Worm (Caenorhabditis elegans) whole organism, L3 larva: ENCODE measurements around the gene wrb-1.

Experiments used
- R02D3.7 ChIP-seq: fragments of 150-350 bp; optimal IDR thresholded peaks from 2 replicates; lab custom pipeline; 2014; ENCODE audit warnings: missing biosample characterization, missing genetic modification characterization
- ZK546.5 ChIP-seq: sonication (generic microtip); optimal IDR thresholded peaks from 2 replicates; lab custom pipeline; 2017; ENCODE audit warnings: missing biosample characterization, missing genetic modification characterization
- aly-2 ChIP-seq: fragments of 150-350 bp; optimal IDR thresholded peaks from 2 replicates; lab custom pipeline; 2014; ENCODE audit warnings: missing biosample characterization, missing genetic modification characterization
- ama-1 ChIP-seq: fragments of 150-350 bp; optimal IDR thresholded peaks from 2 replicates; lab custom pipeline; 2018
- ceh-16 ChIP-seq: sonication (generic microtip); optimal IDR thresholded peaks from 2 replicates; lab custom pipeline; 2017; ENCODE audit warnings: missing biosample characterization, missing genetic modification characterization
- ceh-28 ChIP-seq: fragments of 150-350 bp; optimal IDR thresholded peaks from 2 replicates; lab custom pipeline; 2014; ENCODE audit warnings: missing biosample characterization, missing genetic modification reagents, missing genetic modification characterization
- ceh-82 ChIP-seq: fragments of 150-350 bp; optimal IDR thresholded peaks from 2 replicates; lab custom pipeline; 2014; ENCODE audit warnings: missing biosample characterization, missing genetic modification characterization
- ceh-9 ChIP-seq: sonication (generic microtip); optimal IDR thresholded peaks from 2 replicates; lab custom pipeline; 2018; ENCODE audit warnings: missing biosample characterization, missing genetic modification characterization
- daf-12 ChIP-seq: fragments of 150-350 bp; optimal IDR thresholded peaks from 2 replicates; lab custom pipeline; 2014; ENCODE audit warnings: missing biosample characterization, missing genetic modification reagents, missing genetic modification characterization
- egl-27 ChIP-seq: sonication (generic microtip); optimal IDR thresholded peaks from 4 replicates; lab custom pipeline; 2017; ENCODE audit warnings: missing biosample characterization, missing genetic modification reagents, missing genetic modification characterization
- egl-5 ChIP-seq: fragments of 150-350 bp; optimal IDR thresholded peaks from 2 replicates; lab custom pipeline; 2017; ENCODE audit warnings: missing biosample characterization, missing genetic modification reagents, missing genetic modification characterization, inconsistent platforms
- elt-1 ChIP-seq: fragments of 150-350 bp; optimal IDR thresholded peaks from 2 replicates; lab custom pipeline; 2014; ENCODE audit warnings: missing biosample characterization, missing genetic modification characterization
- elt-2 ChIP-seq: sonication (generic microtip); optimal IDR thresholded peaks from 2 replicates; lab custom pipeline; 2016; ENCODE audit warnings: missing genetic modification reagents, mild to moderate bottlenecking, missing genetic modification characterization, missing compliant biosample characterization
- elt-3 ChIP-seq, 3 experiments: fragments of 150-350 bp in 1 of 3; sonication (generic microtip) in 2 of 3; optimal IDR thresholded peaks; 2 replicates in 2 of 3; 4 replicates in 1 of 3; lab custom pipeline; 2014 to 2017; ENCODE audit warnings: missing biosample characterization in 3 of 3, missing genetic modification characterization in 3 of 3
- eor-1 ChIP-seq, 2 experiments: fragments of 150-350 bp; optimal IDR thresholded peaks; 2 replicates each; lab custom pipeline; 2014 to 2018; ENCODE audit warnings: missing biosample characterization in 2 of 2, missing genetic modification characterization in 2 of 2
- fkh-10 ChIP-seq: sonication (generic microtip); optimal IDR thresholded peaks from 2 replicates; lab custom pipeline; 2017; ENCODE audit warnings: missing biosample characterization, missing genetic modification reagents, missing genetic modification characterization
- fkh-2 ChIP-seq: fragments of 150-350 bp; optimal IDR thresholded peaks from 2 replicates; lab custom pipeline; 2014; ENCODE audit warnings: missing biosample characterization, missing genetic modification reagents, missing genetic modification characterization
- fos-1 ChIP-seq: fragments of 150-350 bp; optimal IDR thresholded peaks from 2 replicates; lab custom pipeline; 2014; ENCODE audit warnings: missing biosample characterization, missing genetic modification characterization
- hmg-11 ChIP-seq: sonication (generic microtip); optimal IDR thresholded peaks from 2 replicates; lab custom pipeline; 2016; ENCODE audit warnings: missing genetic modification characterization, missing compliant biosample characterization
- jun-1 ChIP-seq: fragments of 150-350 bp; optimal IDR thresholded peaks from 2 replicates; lab custom pipeline; 2014; ENCODE audit warnings: missing biosample characterization, missing genetic modification reagents, missing genetic modification characterization
- lin-15B ChIP-seq: fragments of 150-350 bp; optimal IDR thresholded peaks from 2 replicates; lab custom pipeline; 2014; ENCODE audit warnings: missing biosample characterization, missing genetic modification characterization
- lin-39 ChIP-seq: fragments of 150-350 bp; optimal IDR thresholded peaks from 2 replicates; lab custom pipeline; 2018; ENCODE audit warnings: missing biosample characterization, missing genetic modification reagents, missing genetic modification characterization
- mdl-1 ChIP-seq: fragments of 150-350 bp; optimal IDR thresholded peaks from 2 replicates; lab custom pipeline; 2014; ENCODE audit warnings: missing biosample characterization, missing genetic modification characterization
- mml-1 ChIP-seq: fragments of 150-350 bp; sonication (generic microtip); optimal IDR thresholded peaks from 3 replicates; lab custom pipeline; 2014; ENCODE audit warnings: missing biosample characterization, missing genetic modification characterization
- nfya-1 ChIP-seq: sonication (generic microtip); optimal IDR thresholded peaks from 2 replicates; lab custom pipeline; 2017; ENCODE audit warnings: missing genetic modification characterization, mild to moderate bottlenecking, missing compliant biosample characterization, antibody characterized with exemption, moderate library complexity; ENCODE audit not compliant: insufficient read depth
- nhr-11 ChIP-seq: fragments of 150-350 bp; optimal IDR thresholded peaks from 2 replicates; lab custom pipeline; 2014; ENCODE audit warnings: missing biosample characterization, missing genetic modification characterization
- nhr-12 ChIP-seq: fragments of 150-350 bp; optimal IDR thresholded peaks from 2 replicates; lab custom pipeline; 2014; ENCODE audit warnings: missing biosample characterization, missing genetic modification characterization
- nhr-23 ChIP-seq: fragments of 150-350 bp; optimal IDR thresholded peaks from 2 replicates; lab custom pipeline; 2014; ENCODE audit warnings: missing biosample characterization, missing genetic modification reagents, missing genetic modification characterization
- nhr-237 ChIP-seq: fragments of 150-350 bp; optimal IDR thresholded peaks from 2 replicates; lab custom pipeline; 2014; ENCODE audit warnings: missing biosample characterization, missing genetic modification characterization
- nhr-25 ChIP-seq: sonication (generic microtip); optimal IDR thresholded peaks from 2 replicates; lab custom pipeline; 2017; ENCODE audit warnings: missing biosample characterization, missing genetic modification characterization
- nhr-28 ChIP-seq: fragments of 150-350 bp; optimal IDR thresholded peaks from 2 replicates; lab custom pipeline; 2014; ENCODE audit warnings: missing biosample characterization, missing genetic modification characterization
- nhr-43 ChIP-seq: sonication (generic microtip); optimal IDR thresholded peaks from 2 replicates; lab custom pipeline; 2016; ENCODE audit warnings: mild to moderate bottlenecking, missing genetic modification characterization, missing compliant biosample characterization; ENCODE audit not compliant: poor library complexity, severe bottlenecking
- nhr-67 ChIP-seq: fragments of 150-350 bp; optimal IDR thresholded peaks from 2 replicates; lab custom pipeline; 2014; ENCODE audit warnings: missing biosample characterization, missing genetic modification characterization
- nhr-76 ChIP-seq: fragments of 150-350 bp; sonication (generic microtip); optimal IDR thresholded peaks from 5 replicates; lab custom pipeline; 2014; ENCODE audit warnings: missing biosample characterization, missing genetic modification characterization
- nhr-77 ChIP-seq: fragments of 150-350 bp; optimal IDR thresholded peaks from 2 replicates; lab custom pipeline; 2014; ENCODE audit warnings: missing biosample characterization, missing genetic modification characterization
- pha-4 ChIP-seq: fragments of 150-350 bp; optimal IDR thresholded peaks from 2 replicates; lab custom pipeline; 2014; ENCODE audit warnings: missing biosample characterization, missing genetic modification reagents, missing genetic modification characterization
- pqm-1 ChIP-seq: fragments of 150-350 bp; optimal IDR thresholded peaks from 2 replicates; lab custom pipeline; 2017; ENCODE audit warnings: missing biosample characterization, missing genetic modification characterization, inconsistent platforms
- sea-2 ChIP-seq: fragments of 150-350 bp; sonication (generic microtip); optimal IDR thresholded peaks from 4 replicates; lab custom pipeline; 2014; ENCODE audit warnings: missing biosample characterization, missing genetic modification reagents, missing genetic modification characterization
- skn-1 ChIP-seq: fragments of 150-350 bp; optimal IDR thresholded peaks from 2 replicates; lab custom pipeline; 2014; ENCODE audit warnings: missing biosample characterization, missing genetic modification characterization
- snpc-4 ChIP-seq: fragments of 150-350 bp; optimal IDR thresholded peaks from 2 replicates; lab custom pipeline; 2014; ENCODE audit warnings: missing biosample characterization, missing genetic modification characterization
- tbx-2 ChIP-seq: sonication (generic microtip); optimal IDR thresholded peaks from 2 replicates; lab custom pipeline; 2016; ENCODE audit warnings: mild to moderate bottlenecking, missing genetic modification characterization, missing compliant biosample characterization
- unc-39 ChIP-seq: sonication (generic microtip); optimal IDR thresholded peaks from 4 replicates; lab custom pipeline; 2017; ENCODE audit warnings: missing biosample characterization, missing genetic modification characterization
- unc-62 ChIP-seq: fragments of 150-350 bp; sonication (generic microtip); optimal IDR thresholded peaks from 4 replicates; lab custom pipeline; 2014; ENCODE audit warnings: missing biosample characterization, missing genetic modification reagents, missing genetic modification characterization
- ztf-11 ChIP-seq: fragments of 150-350 bp; optimal IDR thresholded peaks from 2 replicates; lab custom pipeline; 2014; ENCODE audit warnings: missing biosample characterization, missing genetic modification characterization

wrb-1 gene

DNA sequence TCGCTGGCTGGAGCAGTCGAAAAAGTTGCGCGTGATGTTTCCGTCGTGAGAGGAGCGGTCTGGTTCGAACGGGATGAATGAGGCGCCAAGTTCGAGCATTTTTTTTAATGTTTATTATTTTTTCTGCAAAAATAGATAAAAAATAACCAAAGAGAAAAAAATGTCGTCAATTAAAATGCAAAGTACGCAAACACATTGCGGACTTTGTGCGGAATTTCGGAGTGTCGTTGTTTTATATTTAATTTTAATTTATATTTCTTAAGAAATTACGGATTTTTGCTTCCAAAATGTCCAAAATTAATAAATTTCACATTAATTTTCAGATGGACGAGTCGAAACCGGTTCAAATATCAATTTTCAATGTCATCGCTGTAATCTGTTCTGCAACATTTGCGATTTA lies at the start of gene wrb-1, which contains the start of gene Y50D4A.4:
wrb-1 (plus strand) TSS at position 78 of the 400 bp plus-strand sequence.
Y50D4A.4 (minus strand) TSS at position 133 of the 400 bp plus-strand sequence.
- TF ChIP-seq nhr-67 (tag; lab: Kevin White, UChicago): no peak
- peak in 1 of 2 experiments; percentile 60 for TF ChIP-seq eor-1 (tag; optimal IDR thresholded peaks at IDR 0.05; lab: Kevin White, UChicago)
- peak; percentile 56 for TF ChIP-seq nfya-1
- peak; percentile 83 for TF ChIP-seq nhr-23
- peak; percentile 50 for TF ChIP-seq hmg-11
- TF ChIP-seq sea-2 (GFP tag; lab: Kevin White, UChicago): no peak
- peak; percentile 16 for TF ChIP-seq elt-2 (tag; lab: Kevin White, UChicago)
- TF ChIP-seq tbx-2 (tag; lab: Kevin White, UChicago): no peak
- TF ChIP-seq R02D3.7: peak; percentile 66
- peak; percentile 22 for TF ChIP-seq egl-5
- peak; percentile 76 for TF ChIP-seq lin-15B (tag; lab: Kevin White, UChicago)
- TF ChIP-seq snpc-4 (tag; lab: Kevin White, UChicago): peak; percentile 71
- TF ChIP-seq pha-4 (tag; lab: Kevin White, UChicago): peak; percentile 87
- TF ChIP-seq, all 47 proteins: peak for 10

DNA sequence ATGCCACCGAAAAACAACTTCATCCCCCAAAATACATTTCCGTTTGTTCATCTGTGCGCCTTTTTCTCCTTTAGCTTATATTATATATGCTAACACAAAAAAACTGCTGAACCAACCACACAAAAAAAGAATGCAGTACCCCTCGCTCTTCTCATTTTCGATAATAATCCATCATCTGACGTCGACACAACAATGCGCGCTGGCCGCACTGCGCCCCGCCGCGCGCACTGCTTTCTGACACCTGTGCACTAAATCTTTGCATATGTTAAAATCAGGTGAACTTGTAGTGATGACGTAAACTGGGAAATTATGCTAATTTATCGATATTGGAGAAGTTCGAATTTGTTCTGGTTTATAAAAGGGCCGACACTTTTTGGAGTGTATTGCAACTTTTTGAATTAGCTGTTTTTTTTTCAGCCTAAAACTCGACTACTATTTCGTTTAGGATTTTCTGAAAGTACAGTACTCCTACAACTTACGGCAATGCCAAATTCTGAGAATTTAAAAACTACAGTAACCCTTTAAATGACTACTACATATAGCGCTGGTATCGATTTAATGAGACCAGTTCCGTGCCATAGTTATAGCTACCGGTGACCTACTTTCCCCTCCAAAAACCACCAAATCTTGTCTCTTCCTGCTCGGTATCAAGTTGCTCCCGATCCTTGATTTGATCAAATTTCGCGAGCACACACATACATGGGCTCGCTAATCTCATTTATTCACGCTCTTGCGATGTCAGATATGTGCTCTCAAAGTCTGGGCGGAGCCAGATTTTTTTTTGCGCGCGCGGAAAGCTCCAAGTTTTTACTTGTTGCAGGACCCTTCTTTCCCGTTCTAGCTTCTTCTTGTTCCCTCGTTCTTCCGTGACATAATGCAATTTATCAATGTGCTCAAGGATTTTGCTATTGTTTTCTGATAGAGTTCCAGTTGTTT lies 45.9 kb upstream of the wrb-1 start:
- TF ChIP-seq lin-39 (tag; lab: Kevin White, UChicago): peak; percentile 79
- peak; percentile 90 for TF ChIP-seq fkh-10 (GFP tag; lab: Kevin White, UChicago)
- TF ChIP-seq egl-5: no peak
- TF ChIP-seq tbx-2 (tag; lab: Kevin White, UChicago): no peak
- no peak for TF ChIP-seq unc-39 (tag; lab: Kevin White, UChicago)
- TF ChIP-seq hmg-11: peak; percentile 1
- no peak for TF ChIP-seq nhr-67 (tag; lab: Kevin White, UChicago)

DNA sequence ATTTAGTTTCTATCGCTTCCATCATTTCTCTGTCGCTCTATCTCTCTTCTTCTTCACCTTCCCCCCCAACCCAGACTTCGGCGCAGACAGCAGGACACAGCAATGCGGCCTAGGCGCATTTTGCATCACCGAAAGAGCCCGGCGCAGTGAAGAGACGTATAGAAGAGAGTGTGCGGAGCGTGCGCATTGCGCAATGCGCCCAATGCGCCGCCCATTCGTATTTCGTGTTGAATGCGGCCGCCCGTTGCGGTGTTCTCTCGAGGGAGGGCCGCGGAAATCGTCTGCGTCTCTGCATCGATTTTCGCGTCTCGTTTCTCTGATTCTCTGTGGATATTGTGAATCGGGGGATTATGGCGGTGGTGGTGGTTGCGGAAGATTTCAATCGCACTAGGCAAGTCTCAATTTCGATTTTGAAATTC lies 44.5 kb upstream of the wrb-1 start:
- TF ChIP-seq elt-2 (tag; lab: Kevin White, UChicago): peak; percentile 96
- TF ChIP-seq lin-15B (tag; lab: Kevin White, UChicago): peak; percentile 94
- peak; percentile 99 for TF ChIP-seq nhr-11 (tag; lab: Kevin White, UChicago)
- TF ChIP-seq hmg-11: peak; percentile 97
- peak in 1 of 3 experiments; percentile 92 for TF ChIP-seq elt-3 (tag; optimal IDR thresholded peaks at IDR 0.05; lab: Kevin White, UChicago)
- peak; percentile 90 for TF ChIP-seq R02D3.7
- peak; percentile 74 for TF ChIP-seq mdl-1 (tag; lab: Kevin White, UChicago)
- peak; percentile 88 for TF ChIP-seq pha-4 (tag; lab: Kevin White, UChicago)
- peak; percentile 97 for TF ChIP-seq tbx-2 (tag; lab: Kevin White, UChicago)
- TF ChIP-seq egl-5: peak; percentile 87
- TF ChIP-seq elt-1: peak; percentile 73
- peak; percentile 83 for TF ChIP-seq pqm-1 (tag; lab: Kevin White, UChicago)
- peak; percentile 24 for TF ChIP-seq nhr-76
- TF ChIP-seq skn-1: peak; percentile 87
- peak; percentile 93 for TF ChIP-seq nhr-23
- no peak for TF ChIP-seq mml-1 (tag; lab: Kevin White, UChicago)
- peak; percentile 2 for TF ChIP-seq fkh-2 (tag; lab: Kevin White, UChicago)
- TF ChIP-seq nhr-28: no peak
- peak; percentile 83 for TF ChIP-seq snpc-4 (tag; lab: Kevin White, UChicago)
- TF ChIP-seq aly-2 (tag; lab: Kevin White, UChicago): peak; percentile 68
- no peak for TF ChIP-seq nhr-12
- TF ChIP-seq nhr-43 (tag; lab: Kevin White, UChicago): peak; percentile 96
- TF ChIP-seq eor-1 (tag; optimal IDR thresholded peaks at IDR 0.05; lab: Kevin White, UChicago): peak in 1 of 2 experiments; percentile 79
- TF ChIP-seq fos-1 (tag; lab: Kevin White, UChicago): peak; percentile 92
- peak; percentile 46 for TF ChIP-seq ama-1 (lab: Kevin White, UChicago)
- TF ChIP-seq nhr-25 (tag; lab: Kevin White, UChicago): peak; percentile 98
- TF ChIP-seq nhr-77 (tag; lab: Kevin White, UChicago): peak; percentile 86
- no peak for TF ChIP-seq daf-12
- TF ChIP-seq nfya-1: peak; percentile 97
- peak; percentile 63 for TF ChIP-seq nhr-237
- peak; percentile 89 for TF ChIP-seq egl-27 (tag; lab: Kevin White, UChicago)
- peak; percentile 98 for TF ChIP-seq fkh-10 (GFP tag; lab: Kevin White, UChicago)
- peak; percentile 94 for TF ChIP-seq unc-62 (GFP tag; lab: Kevin White, UChicago)
- TF ChIP-seq ztf-11 (tag; lab: Kevin White, UChicago): no peak
- peak; percentile 61 for TF ChIP-seq ceh-16 (tag; lab: Kevin White, UChicago)
- TF ChIP-seq ceh-28 (tag; lab: Kevin White, UChicago): peak; percentile 96
- TF ChIP-seq nhr-67 (tag; lab: Kevin White, UChicago): no peak
- peak; percentile 98 for TF ChIP-seq lin-39 (tag; lab: Kevin White, UChicago)
- peak; percentile 99 for TF ChIP-seq jun-1 (tag; lab: Kevin White, UChicago)
- TF ChIP-seq unc-39 (tag; lab: Kevin White, UChicago): no peak
- no peak for TF ChIP-seq ceh-9 (tag; lab: Kevin White, UChicago)
- peak; percentile 65 for TF ChIP-seq ZK546.5
- TF ChIP-seq ceh-82 (tag; lab: Kevin White, UChicago): peak; percentile 86
- TF ChIP-seq sea-2 (GFP tag; lab: Kevin White, UChicago): peak; percentile 100
